Worm (Caenorhabditis elegans): Measurements from ENCODE around the gene str-81.

str-81 gene

ce11 chrV:19178896-19179295 is 72.0 kb downstream of the str-81 start:
- TF ChIP-seq unc-62 (GFP tag; optimal IDR thresholded peaks at IDR 0.05): no peak

DNA sequence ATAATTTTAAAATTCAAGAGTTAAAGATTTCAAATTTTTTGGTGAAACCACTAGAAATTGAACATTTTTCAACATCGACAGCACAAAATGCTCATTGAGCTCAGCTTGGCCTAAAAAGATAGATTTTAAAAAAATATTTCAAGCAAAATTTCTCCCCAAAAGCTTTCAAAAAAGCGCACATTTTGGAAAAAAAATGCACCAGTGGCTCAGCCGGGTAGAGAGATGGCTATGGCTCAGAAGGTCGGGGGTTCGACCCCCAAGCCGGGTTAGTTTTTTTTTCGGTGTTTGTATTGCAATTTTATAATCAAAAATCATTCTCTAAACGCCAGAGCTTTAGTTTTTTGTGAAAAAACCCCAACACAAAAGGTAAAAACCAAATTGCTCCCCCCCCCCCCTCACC is 73.1 kb downstream of the str-81 start:
- no peak for TF ChIP-seq unc-62 (GFP tag; optimal IDR thresholded peaks at IDR 0.05)

- no peak for TF ChIP-seq unc-62 (GFP tag; optimal IDR thresholded peaks at IDR 0.05)
These were observed 73.8 kb downstream of the str-81 start for ce11 chrV:19177070-19177469.

DNA sequence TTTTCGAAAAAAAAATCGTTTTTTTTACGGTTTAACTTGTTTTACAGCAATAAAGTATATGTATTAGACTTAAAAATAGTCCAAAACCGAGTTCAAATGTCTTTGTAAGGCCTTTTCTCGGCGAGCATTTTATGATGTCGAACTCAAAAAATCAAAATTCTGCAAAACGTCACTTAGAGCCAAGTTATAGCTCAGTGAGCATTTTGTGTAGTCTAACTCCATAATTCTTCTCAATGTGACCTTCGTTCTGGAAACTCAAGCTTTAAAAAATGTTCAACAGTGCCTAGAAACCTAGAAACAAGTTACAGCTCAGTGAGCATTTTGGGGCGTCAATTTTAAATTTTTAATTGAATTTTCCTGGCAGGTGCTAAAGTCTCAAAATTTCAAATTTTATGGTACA is 75.2 kb downstream of the str-81 start:
- TF ChIP-seq unc-62 (GFP tag; optimal IDR thresholded peaks at IDR 0.05): no peak

All from whole organism, dauer.